Worm (Caenorhabditis elegans) whole organism, L1 larva: Measurements from ENCODE around the gene sra-28.

Source experiments
- C04F5.9 ChIP-seq: sonication (generic microtip); optimal IDR thresholded peaks from 2 replicates; lab custom pipeline; 2016; ENCODE audit warnings: missing genetic modification characterization, missing compliant biosample characterization
- blmp-1 ChIP-seq: fragments of 150-350 bp; optimal IDR thresholded peaks from 2 replicates; lab custom pipeline; 2014; ENCODE audit warnings: missing biosample characterization, missing genetic modification characterization
- ceh-63 ChIP-seq: fragments of 200-800 bp; sonication (Bioruptor generic); optimal IDR thresholded peaks from 2 replicates; lab custom pipeline; 2018; ENCODE audit warnings: mild to moderate bottlenecking, missing genetic modification characterization, missing compliant biosample characterization
- ceh-82 ChIP-seq, 3 experiments: fragments of 150-350 bp in 1 of 3; sonication (generic microtip) in 2 of 3; optimal IDR thresholded peaks; 2 replicates each; lab custom pipeline; 2014 to 2017; ENCODE audit warnings: missing biosample characterization in 3 of 3, missing genetic modification characterization in 3 of 3
- ceh-88 ChIP-seq: fragments of 200-800 bp; sonication (Bioruptor generic); IDR thresholded peaks from 2 replicates; pipeline ENCODE4 v1.3.6; 2022; ENCODE audit warnings: missing genetic modification characterization, missing compliant biosample characterization
- dpl-1 ChIP-seq, 3 experiments: fragments of 150-350 bp in 2 of 3; sonication (generic microtip) in 1 of 3; optimal IDR thresholded peaks; 2 replicates each; lab custom pipeline; 2014 to 2017; ENCODE audit warnings: missing biosample characterization in 3 of 3, missing genetic modification characterization in 3 of 3, missing genetic modification reagents in 3 of 3
- efl-1 ChIP-seq, 4 experiments: fragments of 150-350 bp; optimal IDR thresholded peaks in 3 of 4; peaks in 1 of 4; 1 replicate in 1 of 4; 2 replicates in 3 of 4; lab custom pipeline; 2014; ENCODE audit warnings: missing biosample characterization in 2 of 4, missing genetic modification characterization in 2 of 4, missing genetic modification reagents in 2 of 4
- efl-3 ChIP-seq: fragments of 200-800 bp; sonication (Bioruptor generic); optimal IDR thresholded peaks from 2 replicates; lab custom pipeline; 2018; ENCODE audit warnings: mild to moderate bottlenecking, missing genetic modification characterization, missing compliant biosample characterization
- ets-5 ChIP-seq: fragments of 200-800 bp; sonication (Bioruptor generic); IDR thresholded peaks from 2 replicates; pipeline ENCODE4 v1.3.6; 2022; ENCODE audit warnings: missing genetic modification characterization, missing compliant biosample characterization
- fkh-10 ChIP-seq: sonication (generic microtip); optimal IDR thresholded peaks from 2 replicates; lab custom pipeline; 2017; ENCODE audit warnings: missing biosample characterization, missing genetic modification reagents, missing genetic modification characterization
- fkh-8 ChIP-seq: sonication (generic microtip); optimal IDR thresholded peaks from 2 replicates; lab custom pipeline; 2016; ENCODE audit warnings: mild to moderate bottlenecking, missing genetic modification characterization, missing compliant biosample characterization
- hlh-17 ChIP-seq: fragments of 200-800 bp; sonication (Bioruptor generic); optimal IDR thresholded peaks from 2 replicates; lab custom pipeline; 2018; ENCODE audit warnings: missing genetic modification characterization, mild to moderate bottlenecking, missing compliant biosample characterization, moderate library complexity, borderline replicate concordance
- hlh-4 ChIP-seq: sonication (generic microtip); optimal IDR thresholded peaks from 2 replicates; lab custom pipeline; 2016; ENCODE audit warnings: mild to moderate bottlenecking, missing genetic modification characterization, missing compliant biosample characterization
- hpl-2 ChIP-seq: fragments of 150-350 bp; optimal IDR thresholded peaks from 2 replicates; lab custom pipeline; 2014; ENCODE audit warnings: missing biosample characterization, missing genetic modification reagents, missing genetic modification characterization
- jun-1 ChIP-seq: fragments of 150-350 bp; optimal IDR thresholded peaks from 2 replicates; lab custom pipeline; 2014; ENCODE audit warnings: missing biosample characterization, missing genetic modification reagents, missing genetic modification characterization
- lin-13 ChIP-seq: fragments of 150-350 bp; optimal IDR thresholded peaks from 2 replicates; lab custom pipeline; 2014; ENCODE audit warnings: missing biosample characterization, missing genetic modification reagents, missing genetic modification characterization
- lin-14 ChIP-seq: fragments of 200-800 bp; sonication (Bioruptor generic); optimal IDR thresholded peaks from 2 replicates; lab custom pipeline; 2018; ENCODE audit warnings: mild to moderate bottlenecking, missing genetic modification characterization, moderate library complexity, missing compliant biosample characterization
- lin-35 ChIP-seq, 2 experiments: fragments of 150-350 bp; optimal IDR thresholded peaks; 2 replicates each; lab custom pipeline; 2014; ENCODE audit warnings: missing biosample characterization in 2 of 2, missing genetic modification characterization in 2 of 2, missing genetic modification reagents in 2 of 2
- lsy-2 ChIP-seq, 2 experiments: fragments of 150-350 bp; optimal IDR thresholded peaks; 2 replicates each; lab custom pipeline; 2014; ENCODE audit warnings: missing biosample characterization in 2 of 2, missing genetic modification characterization in 2 of 2
- mdl-1 ChIP-seq, 2 experiments: fragments of 150-350 bp; optimal IDR thresholded peaks; 2 replicates each; lab custom pipeline; 2014 to 2017; ENCODE audit warnings: missing biosample characterization in 2 of 2, missing genetic modification characterization in 2 of 2, inconsistent platforms in 1 of 2
- nhr-11 ChIP-seq: fragments of 150-350 bp; optimal IDR thresholded peaks from 2 replicates; lab custom pipeline; 2014; ENCODE audit warnings: missing biosample characterization, missing genetic modification characterization
- nhr-12 ChIP-seq: sonication (generic microtip); optimal IDR thresholded peaks from 2 replicates; lab custom pipeline; 2017; ENCODE audit warnings: missing biosample characterization, missing genetic modification characterization
- nhr-20 ChIP-seq: sonication (generic microtip); optimal IDR thresholded peaks from 2 replicates; lab custom pipeline; 2016; ENCODE audit warnings: mild to moderate bottlenecking, missing genetic modification characterization, missing compliant biosample characterization
- nhr-71 ChIP-seq: sonication (generic microtip); optimal IDR thresholded peaks from 2 replicates; lab custom pipeline; 2016; ENCODE audit warnings: mild to moderate bottlenecking, missing genetic modification characterization, moderate library complexity, missing compliant biosample characterization
- nhr-76 ChIP-seq: sonication (generic microtip); optimal IDR thresholded peaks from 2 replicates; lab custom pipeline; 2017; ENCODE audit warnings: missing biosample characterization, missing genetic modification characterization
- nhr-77 ChIP-seq: fragments of 150-350 bp; optimal IDR thresholded peaks from 2 replicates; lab custom pipeline; 2014; ENCODE audit warnings: missing biosample characterization, missing genetic modification characterization
- pag-3 ChIP-seq: sonication (generic microtip); optimal IDR thresholded peaks from 2 replicates; lab custom pipeline; 2017; ENCODE audit warnings: missing genetic modification characterization, mild to moderate bottlenecking, missing compliant biosample characterization, antibody characterized with exemption, borderline replicate concordance; ENCODE audit not compliant: insufficient read depth
- rnt-1 ChIP-seq: sonication (generic microtip); optimal IDR thresholded peaks from 2 replicates; lab custom pipeline; 2016; ENCODE audit warnings: mild to moderate bottlenecking, missing genetic modification characterization, moderate library complexity, missing compliant biosample characterization
- skn-1 ChIP-seq: fragments of 150-350 bp; optimal IDR thresholded peaks from 2 replicates; lab custom pipeline; 2014; ENCODE audit warnings: missing biosample characterization, missing genetic modification characterization
- snpc-4 ChIP-seq: fragments of 150-350 bp; optimal IDR thresholded peaks from 2 replicates; lab custom pipeline; 2014; ENCODE audit warnings: missing biosample characterization, missing genetic modification characterization
- snu-23 ChIP-seq: sonication (generic microtip); optimal IDR thresholded peaks from 2 replicates; lab custom pipeline; 2016; ENCODE audit warnings: missing genetic modification characterization, missing compliant biosample characterization
- sox-4 ChIP-seq: sonication (generic microtip); optimal IDR thresholded peaks from 2 replicates; lab custom pipeline; 2016; ENCODE audit warnings: missing genetic modification characterization, missing compliant biosample characterization
- sup-37 ChIP-seq: fragments of 200-800 bp; sonication (Bioruptor generic); optimal IDR thresholded peaks from 2 replicates; lab custom pipeline; 2018; ENCODE audit warnings: mild to moderate bottlenecking, missing genetic modification characterization, missing compliant biosample characterization
- swsn-7 ChIP-seq: sonication (generic microtip); optimal IDR thresholded peaks from 2 replicates; lab custom pipeline; 2016; ENCODE audit warnings: missing genetic modification characterization, missing compliant biosample characterization
- tbx-2 ChIP-seq: sonication (generic microtip); optimal IDR thresholded peaks from 2 replicates; lab custom pipeline; 2016; ENCODE audit warnings: missing genetic modification characterization, missing compliant biosample characterization
- unc-130 ChIP-seq: fragments of 150-350 bp; optimal IDR thresholded peaks from 2 replicates; lab custom pipeline; 2017; ENCODE audit warnings: missing biosample characterization, missing genetic modification characterization, inconsistent platforms
- unc-62 ChIP-seq: fragments of 150-350 bp; optimal IDR thresholded peaks from 2 replicates; lab custom pipeline; 2014; ENCODE audit warnings: missing biosample characterization, missing genetic modification reagents, missing genetic modification characterization
- vab-15 ChIP-seq: sonication (generic microtip); optimal IDR thresholded peaks from 2 replicates; lab custom pipeline; 2017; ENCODE audit warnings: missing genotype, mild to moderate bottlenecking, missing genetic modification characterization, missing compliant biosample characterization
- xbp-1 ChIP-seq: sonication (generic microtip); optimal IDR thresholded peaks from 2 replicates; lab custom pipeline; 2016; ENCODE audit warnings: missing genetic modification characterization, missing compliant biosample characterization
- zag-1 ChIP-seq: fragments of 150-350 bp; optimal IDR thresholded peaks from 2 replicates; lab custom pipeline; 2014; ENCODE audit warnings: missing biosample characterization, missing genetic modification characterization
- zip-4 ChIP-seq: fragments of 200-800 bp; sonication (Bioruptor generic); optimal IDR thresholded peaks from 2 replicates; lab custom pipeline; 2018; ENCODE audit warnings: mild to moderate bottlenecking, missing genetic modification characterization, moderate library complexity, missing compliant biosample characterization
- ztf-11 ChIP-seq, 2 experiments: sonication (generic microtip); optimal IDR thresholded peaks; 2 replicates each; lab custom pipeline; 2016 to 2017; ENCODE audit warnings: missing genetic modification characterization in 2 of 2, missing biosample characterization in 1 of 2, missing compliant biosample characterization in 1 of 2
- ztf-4 ChIP-seq: fragments of 150-350 bp; optimal IDR thresholded peaks from 2 replicates; lab custom pipeline; 2014; ENCODE audit warnings: missing biosample characterization, missing genetic modification characterization

sra-28 gene

ce11 chrII:6581236-6581635, 7.7 kb upstream of the sra-28 start, which contains the start of gene C56C10.6:
TSS of gene C56C10.6 (minus strand) at chrII:6581336.
- no peak for TF ChIP-seq efl-1 (optimal IDR thresholded peaks at IDR 0.05; lab: Kevin White, UChicago)
- peak in 1 of 2 experiments; percentile 28 for TF ChIP-seq efl-1 (GFP tag; optimal IDR thresholded peaks at IDR 0.05 in 1 of 2; lab: Kevin White, UChicago)
- TF ChIP-seq lin-13 (GFP tag; lab: Kevin White, UChicago) = no peak

- no peak for TF ChIP-seq xbp-1
- TF ChIP-seq hpl-2 (GFP tag; lab: Kevin White, UChicago) = no peak
- TF ChIP-seq hlh-17 = no peak
- TF ChIP-seq C04F5.9 (tag; lab: Kevin White, UChicago) = no peak
- no peak for TF ChIP-seq unc-130 (tag; lab: Kevin White, UChicago)
- TF ChIP-seq zag-1 = no peak
- TF ChIP-seq nhr-12 = no peak
- TF ChIP-seq nhr-11 = no peak
- no peak for TF ChIP-seq pag-3
Measured at ce11 chrII:6578378-6578777, 4.8 kb upstream of the sra-28 start, which contains the start of gene sra-31. TSS of gene sra-31 (minus strand) at chrII:6578478.

ce11 chrII:6575647-6576046, 2.1 kb upstream of the sra-28 start, which contains the start of gene sra-29:
TSS of gene sra-29 (minus strand) at chrII:6575747.
- TF ChIP-seq nhr-77 (tag; lab: Kevin White, UChicago) = no peak
- TF ChIP-seq ceh-82 (tag; optimal IDR thresholded peaks at IDR 0.05; lab: Kevin White, UChicago) = no peak

- no peak for TF ChIP-seq lin-35 (GFP tag; optimal IDR thresholded peaks at IDR 0.05; lab: Kevin White, UChicago)
- no peak for TF ChIP-seq skn-1 (tag; lab: Kevin White, UChicago)
- TF ChIP-seq swsn-7 (tag; lab: Kevin White, UChicago) = no peak
- TF ChIP-seq ztf-11 (tag; optimal IDR thresholded peaks at IDR 0.05; lab: Kevin White, UChicago) = no peak
- TF ChIP-seq vab-15 (tag; lab: Kevin White, UChicago) = no peak
- no peak for TF ChIP-seq nhr-11
- TF ChIP-seq ets-5 = no peak
- TF ChIP-seq nhr-76 (tag; lab: Kevin White, UChicago) = no peak
- TF ChIP-seq tbx-2 = no peak
- TF ChIP-seq lin-13 (GFP tag; lab: Kevin White, UChicago) = no peak
- no peak for TF ChIP-seq hlh-4
- TF ChIP-seq unc-62 (GFP tag; lab: Kevin White, UChicago) = no peak
- TF ChIP-seq sox-4 = no peak
Measured at ce11 chrII:6568707-6569106, 4.9 kb downstream of the sra-28 start, which contains the start of gene sra-27. TSS of gene sra-27 (plus strand) at chrII:6569007.

- TF ChIP-seq blmp-1 (tag; lab: Kevin White, UChicago) (peak; percentile 58), ztf-4 (tag; lab: Kevin White, UChicago) (no peak)
- TF ChIP-seq, all 84 proteins: peak for 1
Measured at ce11 chrII:6566628-6567180, 6.9 kb downstream of the sra-28 start, which contains the start of the genes F18C5.5 and F18C5.9. TSS of gene F18C5.5 (minus strand) at chrII:6566728. TSS of gene F18C5.9 (plus strand) at chrII:6567130.

- TF ChIP-seq mdl-1 (tag; optimal IDR thresholded peaks at IDR 0.05; lab: Kevin White, UChicago) (peak in 1 of 2 experiments; percentile 12), lin-14 (GFP tag; lab: Kevin White, UChicago) (no peak), jun-1 (tag; lab: Kevin White, UChicago) (no peak), zag-1 (no peak), hlh-4 (no peak), C04F5.9 (tag; lab: Kevin White, UChicago) (no peak), nhr-76 (tag; lab: Kevin White, UChicago) (no peak), nhr-71 (tag; lab: Kevin White, UChicago) (peak; percentile 49), ceh-63 (GFP tag; lab: Kevin White, UChicago) (no peak), sup-37 (no peak), nhr-20 (tag; lab: Kevin White, UChicago) (peak; percentile 51), fkh-10 (GFP tag; lab: Kevin White, UChicago) (peak; percentile 24), snu-23 (peak; percentile 70), rnt-1 (tag; lab: Kevin White, UChicago) (peak; percentile 56), dpl-1 (GFP tag; optimal IDR thresholded peaks at IDR 0.05; lab: Kevin White, UChicago) (peak in 2 of 3 experiments; percentile 17 to 25), ceh-88 (GFP tag; lab: Robert Waterston, UW) (no peak), fkh-8 (no peak), snpc-4 (tag; lab: Kevin White, UChicago) (no peak), zip-4 (GFP tag; lab: Kevin White, UChicago) (no peak), efl-3 (GFP tag; lab: Kevin White, UChicago) (no peak), lsy-2 (tag; optimal IDR thresholded peaks at IDR 0.05; lab: Kevin White, UChicago) (peak; percentile 21 to 55)
Measured at ce11 chrII:6565077-6565476, 8.5 kb downstream of the sra-28 start, which contains the start of gene mpz-3. TSS of gene mpz-3 (minus strand) at chrII:6565396.
